Worm (Caenorhabditis elegans) whole organism, late embryonic: Measurements from ENCODE around the gene srd-42.

Source experiments
- F13H6.1 ChIP-seq: sonication (generic microtip); optimal IDR thresholded peaks from 2 replicates; lab custom pipeline; 2016; ENCODE audit warnings: missing genetic modification characterization, missing compliant biosample characterization
- K09A11.1 ChIP-seq: sonication (generic microtip); optimal IDR thresholded peaks from 2 replicates; lab custom pipeline; 2017; ENCODE audit warnings: antibody characterized with exemption, mild to moderate bottlenecking, missing genetic modification characterization, missing compliant biosample characterization; ENCODE audit not compliant: insufficient read depth
- ahr-1 ChIP-seq: sonication (generic microtip); optimal IDR thresholded peaks from 2 replicates; lab custom pipeline; 2016; ENCODE audit warnings: missing genetic modification characterization, missing compliant biosample characterization
- ama-1 ChIP-seq: fragments of 150-350 bp; optimal IDR thresholded peaks from 2 replicates; lab custom pipeline; 2014
- lin-11 ChIP-seq: fragments of 200-800 bp; sonication (Bioruptor generic); optimal IDR thresholded peaks from 2 replicates; lab custom pipeline; 2018; ENCODE audit warnings: mild to moderate bottlenecking, missing genetic modification characterization, missing compliant biosample characterization
- nfya-1 ChIP-seq: sonication (generic microtip); optimal IDR thresholded peaks from 2 replicates; lab custom pipeline; 2017; ENCODE audit warnings: missing genetic modification characterization, mild to moderate bottlenecking, missing compliant biosample characterization, antibody characterized with exemption, moderate library complexity
- nhr-11 ChIP-seq: fragments of 150-350 bp; optimal IDR thresholded peaks from 2 replicates; lab custom pipeline; 2014; ENCODE audit warnings: missing biosample characterization, missing genetic modification characterization

ce11 chrX:13257577-13257976 is 45.7 kb downstream of the srd-42 start, which contains the start of gene K08H2.10:
- TF ChIP-seq nfya-1 (tag; lab: Kevin White, UChicago): no peak
- TF ChIP-seq lin-11: no peak
- no peak for TF ChIP-seq nhr-11 (tag; lab: Kevin White, UChicago)
- TF ChIP-seq K09A11.1 (tag; lab: Kevin White, UChicago): no peak
- no peak for TF ChIP-seq ama-1
- no peak for TF ChIP-seq ahr-1 (tag; lab: Kevin White, UChicago)
- TF ChIP-seq F13H6.1 (tag; lab: Kevin White, UChicago): no peak
